ENCODE assay signal across 1 fruit fly cellular context in the genomic region with DNA sequence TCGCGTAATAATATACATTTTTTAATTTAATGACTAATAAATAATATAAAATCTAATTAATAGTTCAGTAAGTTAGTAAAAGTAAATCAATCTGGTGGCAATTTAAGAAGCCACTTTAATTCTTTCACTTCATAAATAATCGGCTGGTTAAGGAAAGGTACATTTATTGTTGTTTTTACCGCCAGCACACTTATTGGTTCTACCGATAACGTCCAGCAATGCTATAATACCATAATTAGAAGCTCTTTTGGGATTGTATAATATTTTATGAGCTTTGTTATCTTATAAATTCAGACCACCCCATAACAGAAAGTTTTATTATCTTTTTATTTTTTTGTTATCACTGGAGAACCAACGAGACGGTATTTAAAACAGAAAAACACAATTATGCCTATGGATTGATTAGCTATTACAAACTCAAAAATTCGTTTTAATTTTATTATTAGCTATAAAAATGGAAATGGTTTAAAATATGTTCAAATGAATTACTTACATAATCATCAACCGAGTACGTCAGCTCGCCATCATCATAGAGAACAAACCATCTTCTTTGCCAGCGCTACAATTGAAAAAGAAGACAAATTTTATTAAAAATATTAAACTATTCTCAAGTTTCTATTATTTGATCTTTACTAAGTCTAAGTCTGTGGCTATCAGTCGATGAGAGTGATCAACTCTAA.
TF ChIP-seq lines count a peak whose summit lies in the region.

No protein-coding gene starts in this region.

TF ChIP-seq in whole organism, embryonic, 481 proteins besides CTCF, POLR2A, EP300 and RAD21 (continued from another document):
- peak; percentile 5 for TF ChIP-seq grau (tag; optimal IDR thresholded peaks at IDR 0.05; lab: Kevin White, UChicago)
- no peak for TF ChIP-seq ro (GFP tag; IDR thresholded peaks at IDR 0.05; lab: Robert Waterston, UW)
- TF ChIP-seq Antp (GFP tag; optimal IDR thresholded peaks at IDR 0.05; lab: Kevin White, UChicago): no peak
- TF ChIP-seq CG32767 (GFP tag; IDR thresholded peaks at IDR 0.05; lab: Robert Waterston, UW): no peak
- no peak for TF ChIP-seq klu (GFP tag; IDR thresholded peaks at IDR 0.05; lab: Robert Waterston, UW)
- TF ChIP-seq crp (GFP tag; optimal IDR thresholded peaks at IDR 0.05; lab: Kevin White, UChicago): no peak
- TF ChIP-seq CG8388 (GFP tag; optimal IDR thresholded peaks at IDR 0.05; lab: Kevin White, UChicago): no peak
- TF ChIP-seq sr (GFP tag; IDR thresholded peaks at IDR 0.05; lab: Robert Waterston, UW): no peak
- no peak for TF ChIP-seq CG6683 (GFP tag; optimal IDR thresholded peaks at IDR 0.05; lab: Kevin White, UChicago)
- peak; percentile 21 for TF ChIP-seq CG2678 (tag; optimal IDR thresholded peaks at IDR 0.05; lab: Kevin White, UChicago)
- no peak for TF ChIP-seq crol (GFP tag; IDR thresholded peaks at IDR 0.05; lab: Robert Waterston, UW)
- TF ChIP-seq esg (GFP tag; conservative IDR thresholded peaks at IDR 0.05; lab: Robert Waterston, UW): no peak
- no peak for TF ChIP-seq org-1 (GFP tag; optimal IDR thresholded peaks at IDR 0.05; lab: Kevin White, UChicago)
- no peak for TF ChIP-seq Lpt (GFP tag; optimal IDR thresholded peaks at IDR 0.05; lab: Kevin White, UChicago)
- no peak for TF ChIP-seq CG12744 (GFP tag; optimal IDR thresholded peaks at IDR 0.05; lab: Kevin White, UChicago)
- no peak for TF ChIP-seq CG3847 (GFP tag; IDR thresholded peaks at IDR 0.05; lab: Robert Waterston, UW)
- TF ChIP-seq lmd (GFP tag; IDR thresholded peaks at IDR 0.05; lab: Robert Waterston, UW): no peak
- no peak for TF ChIP-seq Mrtf (GFP tag; IDR thresholded peaks at IDR 0.05; lab: Robert Waterston, UW)
- peak; percentile 20 for TF ChIP-seq grn (GFP tag; optimal IDR thresholded peaks at IDR 0.05; lab: Kevin White, UChicago)
- peak; percentile 43 for TF ChIP-seq Vsx1 (GFP tag; optimal IDR thresholded peaks at IDR 0.05; lab: Kevin White, UChicago)
- no peak for TF ChIP-seq Ets65A (GFP tag; lab: Kevin White, UChicago)
- TF ChIP-seq CG12155 (GFP tag; optimal IDR thresholded peaks at IDR 0.05; lab: Kevin White, UChicago): no peak
- no peak for TF ChIP-seq knrl (GFP tag; IDR thresholded peaks at IDR 0.05; lab: Robert Waterston, UW; ENCODE audit: partially characterized antibody)
- TF ChIP-seq CG10979 (tag; optimal IDR thresholded peaks at IDR 0.05; lab: Kevin White, UChicago): no peak
- TF ChIP-seq GATAe (GFP tag; conservative IDR thresholded peaks at IDR 0.05; lab: Robert Waterston, UW): no peak
- TF ChIP-seq CG1792 (GFP tag; optimal IDR thresholded peaks at IDR 0.05; lab: Kevin White, UChicago): no peak
- no peak for TF ChIP-seq CG6813 (GFP tag; optimal IDR thresholded peaks at IDR 0.05; lab: Kevin White, UChicago)
- TF ChIP-seq CG4360 (GFP tag; IDR thresholded peaks at IDR 0.05; lab: Robert Waterston, UW): no peak
- TF ChIP-seq Dip2 (GFP tag; IDR thresholded peaks at IDR 0.05; lab: Robert Waterston, UW): no peak
- no peak for TF ChIP-seq CG17359 (tag; optimal IDR thresholded peaks at IDR 0.05; lab: Kevin White, UChicago)
- peak; percentile 46 for TF ChIP-seq sens (GFP tag; lab: Kevin White, UChicago)
- TF ChIP-seq CG3281 (GFP tag; optimal IDR thresholded peaks at IDR 0.05; lab: Kevin White, UChicago): no peak
- TF ChIP-seq CG15269 (tag; optimal IDR thresholded peaks at IDR 0.05; lab: Kevin White, UChicago): peak; percentile 15
- no peak for TF ChIP-seq dimm (GFP tag; IDR thresholded peaks at IDR 0.05; lab: Robert Waterston, UW)
- no peak for TF ChIP-seq CG4820 (GFP tag; optimal IDR thresholded peaks at IDR 0.05; lab: Kevin White, UChicago)
- TF ChIP-seq unpg (GFP tag; optimal IDR thresholded peaks at IDR 0.05; lab: Kevin White, UChicago): peak; percentile 30
- TF ChIP-seq CG8359 (GFP tag; optimal IDR thresholded peaks at IDR 0.05; lab: Kevin White, UChicago; ENCODE audit: borderline replicate concordance): no peak
- no peak for TF ChIP-seq en (GFP tag; optimal IDR thresholded peaks at IDR 0.05; lab: Kevin White, UChicago)
- no peak for TF ChIP-seq Hmr (GFP tag; optimal IDR thresholded peaks at IDR 0.05; lab: Kevin White, UChicago)
- TF ChIP-seq Dbx (GFP tag; IDR thresholded peaks at IDR 0.05; lab: Robert Waterston, UW): no peak
- TF ChIP-seq CG10321 (GFP tag; IDR thresholded peaks at IDR 0.05; lab: Robert Waterston, UW): no peak
- no peak for TF ChIP-seq Ets97D (GFP tag; optimal IDR thresholded peaks at IDR 0.05; lab: Kevin White, UChicago)
